Fruit fly (Drosophila melanogaster) whole organism, larva: ENCODE measurements around the gene Targ1.
A peak's percentile ranks its signal among the peaks of the same experiment; 100 is the strongest.

Source experiments
- noc ChIP-seq: fragments of 200-800 bp; sonication (Bioruptor generic); optimal IDR thresholded peaks from 3 replicates; lab custom pipeline; 2019; ENCODE audit warnings: missing biosample characterization, mild to moderate bottlenecking, missing genetic modification characterization, moderate library complexity

Gene Targ1

dm6 chr3L:21202777-21203282, at the start of gene Targ1, which contains the start of the genes CG10512 and Targ2:
Targ1 (minus strand) TSS chr3L:21202882.
CG10512 (plus strand) TSS chr3L:21202920.
Targ2 (minus strand) TSS chr3L:21203232.
- no peak for TF ChIP-seq noc (tag; lab: Kevin White, UChicago)

dm6 chr3L:21251381-21251780, 48.7 kb upstream of the Targ1 start:
- TF ChIP-seq noc (tag; lab: Kevin White, UChicago): no peak

- TF ChIP-seq noc (tag; lab: Kevin White, UChicago): no peak
These were observed 40.7 kb upstream of the Targ1 start for dm6 chr3L:21243417-21243816.

- no peak for TF ChIP-seq noc (tag; lab: Kevin White, UChicago)
These were observed 40.3 kb upstream of the Targ1 start for dm6 chr3L:21242958-21243357.

dm6 chr3L:21241447-21241983, 38.8 kb upstream of the Targ1 start:
- TF ChIP-seq noc (tag; lab: Kevin White, UChicago): peak; percentile 27

- no peak for TF ChIP-seq noc (tag; lab: Kevin White, UChicago)
These were observed 37.4 kb upstream of the Targ1 start for dm6 chr3L:21239999-21240509.

- no peak for TF ChIP-seq noc (tag; lab: Kevin White, UChicago)
These were observed 35.7 kb upstream of the Targ1 start for dm6 chr3L:21238377-21238776.

- no peak for TF ChIP-seq noc (tag; lab: Kevin White, UChicago)
These were observed 34.4 kb upstream of the Targ1 start for dm6 chr3L:21236959-21237551.

dm6 chr3L:21230762-21231161, 28.1 kb upstream of the Targ1 start:
- no peak for TF ChIP-seq noc (tag; lab: Kevin White, UChicago)

dm6 chr3L:21229764-21230163, 27.1 kb upstream of the Targ1 start:
- TF ChIP-seq noc (tag; lab: Kevin White, UChicago): no peak

- no peak for TF ChIP-seq noc (tag; lab: Kevin White, UChicago)
These were observed 23.6 kb upstream of the Targ1 start, which contains the start of gene Eip78C for dm6 chr3L:21226309-21226708. Eip78C (plus strand) TSS chr3L:21226609.

dm6 chr3L:21225642-21226041, 23.0 kb upstream of the Targ1 start:
- TF ChIP-seq noc (tag; lab: Kevin White, UChicago): no peak

dm6 chr3L:21224701-21225223, 22.1 kb upstream of the Targ1 start:
- TF ChIP-seq noc (tag; lab: Kevin White, UChicago): no peak

- TF ChIP-seq noc (tag; lab: Kevin White, UChicago): no peak
These were observed 21.6 kb upstream of the Targ1 start for dm6 chr3L:21224274-21224673.

- no peak for TF ChIP-seq noc (tag; lab: Kevin White, UChicago)
These were observed 20.6 kb upstream of the Targ1 start for dm6 chr3L:21223268-21223667.

- TF ChIP-seq noc (tag; lab: Kevin White, UChicago): no peak
These were observed 17.4 kb upstream of the Targ1 start, which contains the start of gene CG43219 for dm6 chr3L:21220100-21220499. CG43219 (plus strand) TSS chr3L:21220400.

dm6 chr3L:21219160-21219559, 16.5 kb upstream of the Targ1 start:
- no peak for TF ChIP-seq noc (tag; lab: Kevin White, UChicago)
